Worm (Caenorhabditis elegans) whole organism, L4 larva: ENCODE results near the gene rgs-11.

Experiments used
- Y75B8A.6 ChIP-seq: fragments of 200-800 bp; sonication (Bioruptor generic); IDR thresholded peaks from 2 replicates; pipeline ENCODE4 v1.3.6; 2022; ENCODE audit warnings: missing genetic modification reagents, missing genetic modification characterization, missing compliant biosample characterization
- arid-1 ChIP-seq: fragments of 200-800 bp; sonication (Bioruptor generic); conservative IDR thresholded peaks from 2 replicates; pipeline ENCODE4 v1.3.6; 2022; ENCODE audit warnings: missing genetic modification reagents, missing genetic modification characterization, missing compliant biosample characterization
- unc-130 ChIP-seq: sonication (generic microtip); optimal IDR thresholded peaks from 2 replicates; lab custom pipeline; 2016; ENCODE audit warnings: missing genetic modification reagents, missing genetic modification characterization, missing compliant biosample characterization
- unc-62 ChIP-seq, 3 experiments: fragments of 150-350 bp in 1 of 3; sonication (generic microtip); optimal IDR thresholded peaks in 2 of 3; peaks in 1 of 3; 1 replicate in 1 of 3; 2 replicates in 2 of 3; lab custom pipeline; 2014 to 2017; ENCODE audit warnings: missing biosample characterization in 3 of 3, missing genetic modification characterization in 3 of 3, missing genetic modification reagents in 3 of 3, missing genotype in 1 of 3

DNA sequence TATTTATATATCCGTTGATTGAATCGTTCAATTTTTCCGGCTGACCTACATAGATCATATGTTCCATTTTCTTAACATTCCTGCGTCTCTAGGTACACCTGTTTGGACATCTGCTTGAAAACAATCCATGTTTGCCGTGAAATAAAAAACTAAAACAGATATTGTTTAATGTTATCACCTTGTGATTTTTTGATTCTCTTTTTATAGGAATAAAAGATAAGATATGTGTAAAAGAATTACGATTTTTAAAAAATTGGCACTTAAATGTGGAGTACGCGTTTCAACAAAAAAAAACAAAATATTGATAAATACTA, 17.0 kb upstream of the rgs-11 start:
- TF ChIP-seq Y75B8A.6 (GFP tag; lab: Robert Waterston, UW) (no peak), unc-62 (GFP tag; optimal IDR thresholded peaks at IDR 0.05 in 1 of 2; lab: Kevin White, UChicago) (no peak), unc-62 (tag; optimal IDR thresholded peaks at IDR 0.05; lab: Kevin White, UChicago) (no peak), unc-130 (GFP tag; lab: Kevin White, UChicago) (no peak), arid-1 (no peak)
